Fruit fly (Drosophila melanogaster) S2 (cell line): ENCODE data around the gene Acbp5.

Experiments
- CG8478 ChIP-seq: fragments of >200 bp; optimal IDR thresholded peaks from 2 replicates; lab custom pipeline; 2018
- CTCF ChIP-seq, 2 experiments: fragments of >200 bp; optimal IDR thresholded peaks; 2 replicates each; lab custom pipeline; 2018

dm6 chr3L:8829572-8829971 is 41.2 kb upstream of the Acbp5 start:
- TF ChIP-seq CTCF (optimal IDR thresholded peaks at IDR 0.05; lab: Kevin White, UChicago) (no peak), CG8478 (lab: Kevin White, UChicago) (no peak)
